Worm (Caenorhabditis elegans) whole organism, late embryonic: ENCODE data around the gene Y44A6C.2.

ENCODE experiments used
- ceh-18 ChIP-seq: sonication (generic microtip); optimal IDR thresholded peaks from 2 replicates; lab custom pipeline; 2016; ENCODE audit warnings: missing genetic modification characterization, missing compliant biosample characterization
- ceh-24 ChIP-seq: sonication (generic microtip); optimal IDR thresholded peaks from 2 replicates; lab custom pipeline; 2016; ENCODE audit warnings: mild to moderate bottlenecking, missing genetic modification characterization, missing compliant biosample characterization
- ceh-6 ChIP-seq: fragments of 200-800 bp; sonication (Bioruptor generic); optimal IDR thresholded peaks from 2 replicates; lab custom pipeline; 2018; ENCODE audit warnings: mild to moderate bottlenecking, missing genetic modification characterization, missing compliant biosample characterization
- lin-11 ChIP-seq: fragments of 200-800 bp; sonication (Bioruptor generic); optimal IDR thresholded peaks from 2 replicates; lab custom pipeline; 2018; ENCODE audit warnings: mild to moderate bottlenecking, missing genetic modification characterization, missing compliant biosample characterization
- pax-1 ChIP-seq: fragments of 150-350 bp; optimal IDR thresholded peaks from 2 replicates; lab custom pipeline; 2014; ENCODE audit warnings: missing biosample characterization, missing genetic modification characterization
- pha-2 ChIP-seq: sonication (generic microtip); optimal IDR thresholded peaks from 2 replicates; lab custom pipeline; 2017; ENCODE audit warnings: mild to moderate bottlenecking, missing genetic modification characterization, missing compliant biosample characterization
- ref-2 ChIP-seq: sonication (generic microtip); optimal IDR thresholded peaks from 2 replicates; lab custom pipeline; 2016; ENCODE audit warnings: missing genetic modification characterization, missing compliant biosample characterization
- syd-9 ChIP-seq: sonication (generic microtip); optimal IDR thresholded peaks from 2 replicates; lab custom pipeline; 2016; ENCODE audit warnings: mild to moderate bottlenecking, missing genetic modification characterization, moderate library complexity, missing compliant biosample characterization
- unc-86 ChIP-seq: sonication (generic microtip); optimal IDR thresholded peaks from 2 replicates; lab custom pipeline; 2016; ENCODE audit warnings: missing genetic modification characterization, missing compliant biosample characterization

DNA sequence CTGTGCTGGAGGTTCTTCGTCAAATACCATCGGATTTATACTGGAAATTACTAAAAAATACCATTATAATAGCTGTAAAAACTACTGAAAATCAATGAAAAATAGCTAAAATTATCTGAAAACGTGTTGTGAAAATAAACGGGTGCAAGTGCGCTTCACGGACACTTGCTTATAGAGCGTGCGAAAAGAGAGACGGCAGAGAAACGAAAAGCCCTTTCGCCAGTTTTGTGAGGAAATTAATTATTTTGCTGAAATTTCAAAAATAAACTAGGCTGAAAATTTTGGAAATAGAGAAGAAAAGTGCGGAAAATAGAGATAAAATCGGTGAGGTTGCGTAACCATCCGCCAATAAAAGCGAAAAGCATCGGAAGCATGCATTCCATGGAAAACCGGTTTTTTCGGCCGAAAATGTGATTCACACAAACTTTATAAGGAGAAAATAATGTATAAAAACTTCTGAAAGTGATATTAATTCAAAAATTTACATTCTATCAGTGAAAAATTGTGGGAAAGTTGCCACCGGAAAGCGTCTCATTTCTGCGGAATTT is 22.3 kb downstream of the Y44A6C.2 start, which contains the start of gene dnj-25:
- TF ChIP-seq unc-86 (tag; lab: Kevin White, UChicago) (no peak), pax-1 (tag; lab: Kevin White, UChicago) (no peak), ref-2 (tag; lab: Kevin White, UChicago) (no peak), lin-11 (tag; lab: Kevin White, UChicago) (no peak), ceh-18 (no peak), ceh-24 (no peak), ceh-6 (no peak), syd-9 (tag; lab: Kevin White, UChicago) (no peak), pha-2 (no peak)
